Fruit fly (Drosophila melanogaster) whole organism: Measurements from ENCODE around the gene CG12746.

Experiments used
- CG8478 ChIP-seq: fragments of >200 bp; optimal IDR thresholded peaks from 2 replicates; lab custom pipeline; 2018; ENCODE audit warnings: inconsistent platforms
- Dll ChIP-seq: fragments of >200 bp; optimal IDR thresholded peaks from 2 replicates; lab custom pipeline; 2017
- EcR ChIP-seq, 2 experiments: fragments of >200 bp; optimal IDR thresholded peaks; 2 replicates each; lab custom pipeline; 2017; ENCODE audit warnings: missing biosample characterization in 2 of 2, missing genetic modification characterization in 2 of 2, missing genetic modification reagents in 2 of 2
- pan ChIP-seq: fragments of >200 bp; optimal IDR thresholded peaks from 2 replicates; lab custom pipeline; 2017
- psq ChIP-seq: fragments of >200 bp; optimal IDR thresholded peaks from 2 replicates; lab custom pipeline; 2017
- usp ChIP-seq: fragments of >200 bp; optimal IDR thresholded peaks from 2 replicates; lab custom pipeline; 2017; ENCODE audit warnings: missing biosample characterization, missing genetic modification characterization, mixed read lengths

The CG12746 gene

dm6 chr3R:5606477-5606876, 41.8 kb downstream of the CG12746 start, which contains the start of gene asl:
Gene asl, minus strand, starts transcription at chr3R:5606543.
- TF ChIP-seq usp (GFP tag; lab: Kevin White, UChicago) (no peak), pan (lab: Kevin White, UChicago) (no peak), Dll (lab: Kevin White, UChicago) (no peak), EcR (GFP tag; optimal IDR thresholded peaks at IDR 0.05; lab: Kevin White, UChicago) (no peak), CG8478 (lab: Kevin White, UChicago) (no peak), psq (lab: Kevin White, UChicago) (no peak)

- TF ChIP-seq Dll (lab: Kevin White, UChicago) = no peak
- no peak for TF ChIP-seq pan (lab: Kevin White, UChicago)
Measured at dm6 chr3R:5608422-5608821, 43.8 kb downstream of the CG12746 start.

dm6 chr3R:5610656-5611055, 46.0 kb downstream of the CG12746 start:
- TF ChIP-seq psq (lab: Kevin White, UChicago) = no peak
- no peak for TF ChIP-seq CG8478 (lab: Kevin White, UChicago)
- no peak for TF ChIP-seq EcR (GFP tag; optimal IDR thresholded peaks at IDR 0.05; lab: Kevin White, UChicago)
- no peak for TF ChIP-seq usp (GFP tag; lab: Kevin White, UChicago)
- no peak for TF ChIP-seq Dll (lab: Kevin White, UChicago)
- TF ChIP-seq pan (lab: Kevin White, UChicago) = no peak

- no peak for TF ChIP-seq psq (lab: Kevin White, UChicago)
- TF ChIP-seq Dll (lab: Kevin White, UChicago) = no peak
- no peak for TF ChIP-seq usp (GFP tag; lab: Kevin White, UChicago)
- no peak for TF ChIP-seq CG8478 (lab: Kevin White, UChicago)
- no peak for TF ChIP-seq pan (lab: Kevin White, UChicago)
- no peak for TF ChIP-seq EcR (GFP tag; optimal IDR thresholded peaks at IDR 0.05; lab: Kevin White, UChicago)
Measured at dm6 chr3R:5611167-5611566, 46.5 kb downstream of the CG12746 start.

- TF ChIP-seq psq (lab: Kevin White, UChicago) (no peak), EcR (GFP tag; optimal IDR thresholded peaks at IDR 0.05; lab: Kevin White, UChicago) (no peak), pan (lab: Kevin White, UChicago) (no peak), CG8478 (lab: Kevin White, UChicago) (no peak), Dll (lab: Kevin White, UChicago) (no peak), usp (GFP tag; lab: Kevin White, UChicago) (no peak)
Measured at dm6 chr3R:5611733-5612132, 47.1 kb downstream of the CG12746 start.

dm6 chr3R:5612372-5613113, 47.9 kb downstream of the CG12746 start, which contains the start of gene Rga:
Gene Rga, minus strand, starts transcription at chr3R:5613112.
- no peak for TF ChIP-seq EcR (GFP tag; optimal IDR thresholded peaks at IDR 0.05; lab: Kevin White, UChicago)
- TF ChIP-seq Dll (lab: Kevin White, UChicago) = peak; percentile 11

- TF ChIP-seq psq (lab: Kevin White, UChicago) (no peak), CG8478 (lab: Kevin White, UChicago) (no peak), pan (lab: Kevin White, UChicago) (no peak), usp (GFP tag; lab: Kevin White, UChicago) (no peak), EcR (GFP tag; optimal IDR thresholded peaks at IDR 0.05; lab: Kevin White, UChicago) (no peak), Dll (lab: Kevin White, UChicago) (no peak)
Measured at dm6 chr3R:5613114-5613443, 48.4 kb downstream of the CG12746 start, which contains the start of gene Atu. Gene Atu, plus strand, starts transcription at chr3R:5613358.

dm6 chr3R:5615484-5615883, 50.8 kb downstream of the CG12746 start:
- TF ChIP-seq CG8478 (lab: Kevin White, UChicago) (no peak), Dll (lab: Kevin White, UChicago) (no peak), psq (lab: Kevin White, UChicago) (no peak), pan (lab: Kevin White, UChicago) (no peak), EcR (GFP tag; optimal IDR thresholded peaks at IDR 0.05; lab: Kevin White, UChicago) (no peak), usp (GFP tag; lab: Kevin White, UChicago) (no peak)
